Worm (Caenorhabditis elegans): ENCODE results near the gene Y38H6C.8.

DNA sequence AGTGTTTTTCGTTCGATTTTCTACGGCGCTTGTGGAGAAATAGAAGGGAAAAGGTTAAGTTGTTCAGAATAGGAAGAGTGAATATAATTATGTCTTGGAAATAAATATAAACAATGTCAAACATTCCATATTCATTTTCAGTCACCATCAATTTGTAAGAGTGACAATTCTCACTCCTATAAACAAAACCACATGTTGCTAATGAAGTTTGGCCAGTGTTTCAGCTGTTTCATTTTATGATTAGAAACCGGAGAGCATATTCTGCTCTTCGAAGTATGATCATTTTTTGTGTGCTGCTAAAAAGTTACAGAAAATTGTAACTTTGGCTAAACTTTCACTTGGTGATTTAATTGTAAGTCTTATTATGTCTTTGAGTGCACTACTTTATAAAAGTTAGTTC is 41.4 kb downstream of the Y38H6C.8 start, which contains the start of gene Y38H6C.21:
- no peak for TF ChIP-seq W03F9.2 (tag; optimal IDR thresholded peaks at IDR 0.05)
- no peak for TF ChIP-seq him-1 (tag; optimal IDR thresholded peaks at IDR 0.05)
- no peak for TF ChIP-seq dao-5 (tag; optimal IDR thresholded peaks at IDR 0.05)

All from whole organism, L4/young adult.